Worm (Caenorhabditis elegans) whole organism, early embryonic: ENCODE measurements around the gene str-260.

Experiments
- B0310.2 ChIP-seq: sonication (generic microtip); optimal IDR thresholded peaks from 2 replicates; lab custom pipeline; 2016; ENCODE audit warnings: mild to moderate bottlenecking, missing genetic modification characterization, missing compliant biosample characterization
- F13C5.2 ChIP-seq: sonication (generic microtip); optimal IDR thresholded peaks from 2 replicates; lab custom pipeline; 2017; ENCODE audit warnings: mild to moderate bottlenecking, missing genetic modification characterization, inconsistent platforms, missing compliant biosample characterization
- ama-1 ChIP-seq: fragments of 150-350 bp; optimal IDR thresholded peaks from 2 replicates; lab custom pipeline; 2014
- flt-1 ChIP-seq: fragments of 200-800 bp; sonication (Bioruptor generic); IDR thresholded peaks from 2 replicates; pipeline ENCODE4 v1.3.6; 2022; ENCODE audit warnings: missing genetic modification characterization, missing compliant biosample characterization
- hmbx-1 ChIP-seq: sonication (generic microtip); optimal IDR thresholded peaks from 2 replicates; lab custom pipeline; 2016; ENCODE audit warnings: mild to moderate bottlenecking, missing genetic modification characterization, missing compliant biosample characterization
- hmg-4 ChIP-seq: fragments of 200-800 bp; sonication (Bioruptor generic); optimal IDR thresholded peaks from 2 replicates; lab custom pipeline; 2018; ENCODE audit warnings: mild to moderate bottlenecking, missing genetic modification characterization, missing compliant biosample characterization
- sea-1 ChIP-seq: fragments of 200-800 bp; sonication (Bioruptor generic); conservative IDR thresholded peaks from 2 replicates; pipeline ENCODE4 v1.3.6; 2022; ENCODE audit warnings: missing genetic modification characterization, missing compliant biosample characterization
- tbx-11 ChIP-seq: fragments of 200-800 bp; sonication (Bioruptor generic); IDR thresholded peaks from 2 replicates; pipeline ENCODE4 v1.3.6; 2022; ENCODE audit warnings: missing genetic modification characterization, missing compliant biosample characterization

DNA sequence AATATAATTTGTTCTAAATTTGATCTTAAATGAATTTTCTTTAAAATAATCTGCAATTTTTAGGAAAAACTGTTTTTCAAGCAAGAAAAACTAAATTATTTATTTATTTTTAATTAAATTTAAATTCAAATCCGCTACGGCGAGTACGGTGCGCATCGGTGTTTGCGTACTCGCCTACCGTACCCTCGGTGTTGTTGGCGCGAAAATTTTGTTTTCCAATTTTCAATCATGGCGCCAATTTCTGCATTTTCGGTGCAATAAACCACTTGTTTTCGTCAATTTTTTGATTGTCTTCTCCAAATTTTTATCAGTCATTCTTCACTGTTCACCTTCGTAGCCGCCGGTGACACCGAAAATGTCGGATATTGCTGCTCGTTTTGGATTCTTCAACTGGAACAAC is 51.8 kb downstream of the str-260 start, which contains the start of gene pygl-1:
- TF ChIP-seq flt-1 (GFP tag; lab: Robert Waterston, UW) (no peak), B0310.2 (tag; lab: Kevin White, UChicago) (no peak), tbx-11 (GFP tag; lab: Robert Waterston, UW) (no peak), ama-1 (lab: Kevin White, UChicago) (no peak), sea-1 (GFP tag; lab: Robert Waterston, UW) (no peak), hmg-4 (no peak), hmbx-1 (tag; lab: Kevin White, UChicago) (no peak), F13C5.2 (tag; lab: Kevin White, UChicago) (no peak)
